Fruit fly (Drosophila melanogaster) whole organism, embryonic: ENCODE measurements around the gene CG32055.

ENCODE experiments used
- Asciz ChIP-seq: fragments of 200-800 bp; sonication (Bioruptor generic); optimal IDR thresholded peaks from 2 replicates; lab custom pipeline; 2017; ENCODE audit warnings: missing biosample characterization, mild to moderate bottlenecking, missing genetic modification characterization, missing genetic modification reagents
- CG10366 ChIP-seq: fragments of 200-800 bp; sonication (Bioruptor generic); IDR thresholded peaks from 2 replicates; pipeline ENCODE4 v1.3.6; 2022; ENCODE audit warnings: missing biosample characterization, missing genetic modification characterization
- CG11093 ChIP-seq: fragments of 200-800 bp; sonication (Bioruptor generic); IDR thresholded peaks from 3 replicates; pipeline ENCODE4 v1.3.6; 2022; ENCODE audit warnings: missing biosample characterization, missing genetic modification characterization
- CG13123 ChIP-seq: fragments of 200-800 bp; sonication (Bioruptor generic); optimal IDR thresholded peaks from 2 replicates; lab custom pipeline; 2016; ENCODE audit warnings: missing biosample characterization, missing genetic modification characterization
- CG15696 ChIP-seq: fragments of 200-800 bp; sonication (Bioruptor generic); optimal IDR thresholded peaks from 2 replicates; lab custom pipeline; 2019; ENCODE audit warnings: missing biosample characterization, mild to moderate bottlenecking, missing genetic modification characterization, moderate library complexity
- CG17385 ChIP-seq: fragments of 200-800 bp; sonication (Bioruptor generic); optimal IDR thresholded peaks from 3 replicates; lab custom pipeline; 2018; ENCODE audit warnings: missing biosample characterization, mild to moderate bottlenecking, missing genetic modification characterization
- CG2202 ChIP-seq: fragments of 200-800 bp; sonication (Bioruptor generic); optimal IDR thresholded peaks from 2 replicates; lab custom pipeline; 2018; ENCODE audit warnings: missing biosample characterization, mild to moderate bottlenecking, missing genetic modification characterization
- CG33557 ChIP-seq: fragments of 200-800 bp; sonication (Bioruptor generic); optimal IDR thresholded peaks from 2 replicates; lab custom pipeline; 2019; ENCODE audit warnings: missing biosample characterization, mild to moderate bottlenecking, missing genetic modification characterization, moderate library complexity
- CG4854 ChIP-seq: fragments of 200-800 bp; sonication (Bioruptor generic); optimal IDR thresholded peaks from 2 replicates; lab custom pipeline; 2016; ENCODE audit warnings: missing biosample characterization, missing genetic modification characterization, inconsistent platforms
- CG7372 ChIP-seq: fragments of 200-800 bp; sonication (Bioruptor generic); IDR thresholded peaks from 2 replicates; pipeline ENCODE4 v1.3.6; 2022; ENCODE audit warnings: missing biosample characterization, missing genetic modification characterization
- CG7556 ChIP-seq: fragments of 200-800 bp; sonication (Bioruptor generic); optimal IDR thresholded peaks from 2 replicates; lab custom pipeline; 2017; ENCODE audit warnings: missing biosample characterization, mild to moderate bottlenecking, missing genetic modification characterization
- CG7839 ChIP-seq: fragments of 200-800 bp; sonication (Bioruptor generic); optimal IDR thresholded peaks from 3 replicates; lab custom pipeline; 2018; ENCODE audit warnings: missing biosample characterization, mild to moderate bottlenecking, missing genetic modification characterization, moderate library complexity
- CG8290 ChIP-seq, 3 experiments: fragments of 200-800 bp; sonication (Bioruptor generic); optimal IDR thresholded peaks; 2 replicates each; lab custom pipeline; 2016 to 2019; ENCODE audit warnings: missing biosample characterization in 3 of 3, missing genetic modification characterization in 3 of 3, mild to moderate bottlenecking in 2 of 3, moderate library complexity in 1 of 3
- CG8765 ChIP-seq: fragments of 200-800 bp; sonication (Bioruptor generic); IDR thresholded peaks from 2 replicates; pipeline ENCODE4 v1.3.6; 2022; ENCODE audit warnings: missing biosample characterization, missing genetic modification characterization
- CG9932 ChIP-seq: fragments of 200-800 bp; sonication (Bioruptor generic); IDR thresholded peaks from 2 replicates; pipeline ENCODE4 v1.3.6; 2022; ENCODE audit warnings: missing biosample characterization, missing genetic modification characterization
- Dad ChIP-seq: fragments of 200-800 bp; sonication (Bioruptor generic); optimal IDR thresholded peaks from 3 replicates; lab custom pipeline; 2016; ENCODE audit warnings: missing biosample characterization, missing genetic modification characterization
- Dfd ChIP-seq, 2 experiments: fragments of >200 bp; optimal IDR thresholded peaks; 2 replicates each; lab custom pipeline; 2017; ENCODE audit warnings: missing biosample characterization in 2 of 2, missing genetic modification characterization in 2 of 2
- Drgx ChIP-seq: fragments of 200-800 bp; sonication (Bioruptor generic); IDR thresholded peaks from 2 replicates; pipeline ENCODE4 v1.3.6; 2022; ENCODE audit warnings: missing biosample characterization, missing genetic modification characterization
- H2.0 ChIP-seq: fragments of 200-800 bp; sonication (Bioruptor generic); IDR thresholded peaks from 2 replicates; pipeline ENCODE4 v1.3.6; 2022; ENCODE audit warnings: missing biosample characterization, missing genetic modification characterization
- HmgD ChIP-seq: fragments of 200-800 bp; sonication (Bioruptor generic); optimal IDR thresholded peaks from 3 replicates; lab custom pipeline; 2016; ENCODE audit warnings: missing biosample characterization, missing genetic modification characterization
- Kr ChIP-seq: fragments of 200-800 bp; sonication (Bioruptor generic); optimal IDR thresholded peaks from 2 replicates; lab custom pipeline; 2017; ENCODE audit warnings: missing biosample characterization, mild to moderate bottlenecking, missing genetic modification characterization
- Meics ChIP-seq: fragments of 200-800 bp; sonication (Bioruptor generic); optimal IDR thresholded peaks from 2 replicates; lab custom pipeline; 2017; ENCODE audit warnings: missing biosample characterization, mild to moderate bottlenecking, missing genetic modification characterization
- NC2β ChIP-seq: fragments of 200-800 bp; sonication (Bioruptor generic); optimal IDR thresholded peaks from 2 replicates; lab custom pipeline; 2016; ENCODE audit warnings: missing biosample characterization, missing genetic modification characterization
- Poxn ChIP-seq: fragments of 200-800 bp; sonication (Bioruptor generic); IDR thresholded peaks from 2 replicates; pipeline ENCODE4 v1.3.6; 2022; ENCODE audit warnings: missing biosample characterization, missing genetic modification characterization
- Side ChIP-seq: fragments of 200-800 bp; sonication (Bioruptor generic); optimal IDR thresholded peaks from 2 replicates; lab custom pipeline; 2016; ENCODE audit warnings: missing biosample characterization, missing genetic modification characterization
- Six4 ChIP-seq: fragments of 200-800 bp; sonication (Bioruptor generic); optimal IDR thresholded peaks from 2 replicates; lab custom pipeline; 2016; ENCODE audit warnings: missing biosample characterization, missing genetic modification characterization
- dan ChIP-seq: fragments of 200-800 bp; sonication (Bioruptor generic); IDR thresholded peaks from 2 replicates; pipeline ENCODE4 v1.3.6; 2022; ENCODE audit warnings: missing biosample characterization, missing genetic modification characterization
- dati ChIP-seq: fragments of 200-800 bp; sonication (Bioruptor generic); IDR thresholded peaks from 2 replicates; pipeline ENCODE4 v1.3.6; 2022; ENCODE audit warnings: missing biosample characterization, missing genetic modification characterization
- dpn ChIP-seq, 2 experiments: fragments of 200-800 bp; sonication (Bioruptor generic); optimal IDR thresholded peaks; 3 replicates each; lab custom pipeline; 2016; ENCODE audit warnings: missing biosample characterization in 2 of 2, missing genetic modification characterization in 2 of 2
- fd96Cb ChIP-seq: fragments of 200-800 bp; sonication (Bioruptor generic); optimal IDR thresholded peaks from 2 replicates; lab custom pipeline; 2018; ENCODE audit warnings: missing biosample characterization, mild to moderate bottlenecking, missing genetic modification characterization, moderate library complexity
- ftz-f1 ChIP-seq: fragments of 200-800 bp; sonication (Bioruptor generic); optimal IDR thresholded peaks from 2 replicates; lab custom pipeline; 2016; ENCODE audit warnings: missing biosample characterization, missing genetic modification characterization
- gem ChIP-seq: fragments of 200-800 bp; sonication (Bioruptor generic); optimal IDR thresholded peaks from 2 replicates; lab custom pipeline; 2019; ENCODE audit warnings: missing biosample characterization, mild to moderate bottlenecking, missing genetic modification characterization, moderate library complexity
- jing ChIP-seq: fragments of 200-800 bp; sonication (Bioruptor generic); optimal IDR thresholded peaks from 2 replicates; lab custom pipeline; 2018; ENCODE audit warnings: missing biosample characterization, mild to moderate bottlenecking, missing genetic modification characterization
- lab ChIP-seq: fragments of 200-800 bp; sonication (Bioruptor generic); optimal IDR thresholded peaks from 3 replicates; lab custom pipeline; 2017; ENCODE audit warnings: missing biosample characterization, missing genetic modification characterization, mild to moderate bottlenecking, moderate library complexity, missing genetic modification reagents
- lilli ChIP-seq: fragments of 200-800 bp; sonication (Bioruptor generic); optimal IDR thresholded peaks from 3 replicates; lab custom pipeline; 2016; ENCODE audit warnings: missing biosample characterization, missing genetic modification characterization
- odd ChIP-seq: fragments of 200-800 bp; sonication (Bioruptor generic); optimal IDR thresholded peaks from 2 replicates; lab custom pipeline; 2017; ENCODE audit warnings: missing biosample characterization, mild to moderate bottlenecking, missing genetic modification characterization
- rib ChIP-seq: fragments of 200-800 bp; sonication (Bioruptor generic); IDR thresholded peaks from 2 replicates; pipeline ENCODE4 v1.3.6; 2022; ENCODE audit warnings: missing biosample characterization, missing genetic modification characterization
- run ChIP-seq: fragments of 200-800 bp; sonication (Bioruptor generic); optimal IDR thresholded peaks from 3 replicates; lab custom pipeline; 2018; ENCODE audit warnings: missing biosample characterization, mild to moderate bottlenecking, missing genetic modification characterization
- slp2 ChIP-seq: fragments of 200-800 bp; sonication (Bioruptor generic); optimal IDR thresholded peaks from 2 replicates; lab custom pipeline; 2016; ENCODE audit warnings: missing biosample characterization, missing genetic modification characterization
- sqz ChIP-seq: fragments of 200-800 bp; sonication (Bioruptor generic); optimal IDR thresholded peaks from 3 replicates; lab custom pipeline; 2018; ENCODE audit warnings: missing biosample characterization, mild to moderate bottlenecking, missing genetic modification characterization
- tgo ChIP-seq: fragments of 200-800 bp; sonication (Bioruptor generic); IDR thresholded peaks from 3 replicates; pipeline ENCODE4 v1.3.6; 2022; ENCODE audit warnings: missing biosample characterization, missing genetic modification characterization
- tup ChIP-seq: fragments of 200-800 bp; sonication (Bioruptor generic); optimal IDR thresholded peaks from 2 replicates; lab custom pipeline; 2016; ENCODE audit warnings: missing biosample characterization, mild to moderate bottlenecking, missing genetic modification characterization, moderate library complexity
- usp ChIP-seq: fragments of >200 bp; optimal IDR thresholded peaks from 2 replicates; lab custom pipeline; 2017; ENCODE audit warnings: missing biosample characterization, missing genetic modification characterization
- wek ChIP-seq: fragments of 200-800 bp; sonication (Bioruptor generic); optimal IDR thresholded peaks from 3 replicates; lab custom pipeline; 2018; ENCODE audit warnings: missing biosample characterization, mild to moderate bottlenecking, missing genetic modification characterization, moderate library complexity

The CG32055 gene

dm6 chr3L:10206226-10206968 is 13.6 kb downstream of the CG32055 start (continued):
- TF ChIP-seq rib (no peak), lab (GFP tag; lab: Kevin White, UChicago) (peak; percentile 70), sqz (GFP tag; lab: Kevin White, UChicago) (peak; percentile 67), slp2 (GFP tag; lab: Kevin White, UChicago) (no peak), Dad (GFP tag; lab: Kevin White, UChicago) (no peak), Asciz (GFP tag; lab: Kevin White, UChicago) (peak; percentile 71), Poxn (GFP tag; lab: Robert Waterston, UW) (no peak), Six4 (GFP tag; lab: Kevin White, UChicago) (peak; percentile 45), CG11093 (no peak), run (tag; lab: Kevin White, UChicago) (no peak), ftz-f1 (GFP tag; lab: Kevin White, UChicago) (no peak), gem (tag; lab: Kevin White, UChicago) (peak; percentile 75), CG4854 (GFP tag; lab: Kevin White, UChicago) (no peak), Kr (no peak), CG9932 (GFP tag; lab: Robert Waterston, UW) (no peak), wek (GFP tag; lab: Kevin White, UChicago) (no peak), HmgD (GFP tag; lab: Kevin White, UChicago) (no peak), CG7372 (no peak), CG7839 (tag; lab: Kevin White, UChicago) (peak; percentile 64), jing (GFP tag; lab: Kevin White, UChicago) (no peak), CG2202 (tag; lab: Kevin White, UChicago) (no peak), NC2β (GFP tag; lab: Kevin White, UChicago) (no peak), H2.0 (GFP tag; lab: Robert Waterston, UW) (no peak), CG17385 (peak; percentile 40), Drgx (GFP tag; lab: Robert Waterston, UW) (no peak), dati (no peak), odd (GFP tag; lab: Kevin White, UChicago) (no peak), Dfd (GFP tag; optimal IDR thresholded peaks at IDR 0.05; lab: Kevin White, UChicago) (no peak), dan (no peak), CG7556 (GFP tag; lab: Kevin White, UChicago) (peak; percentile 68), fd96Cb (peak; percentile 72), CG33557 (GFP tag; lab: Kevin White, UChicago) (no peak), lilli (GFP tag; lab: Kevin White, UChicago) (no peak), CG13123 (GFP tag; lab: Kevin White, UChicago) (no peak), tgo (GFP tag; lab: Robert Waterston, UW) (peak; percentile 28; the same call in 2 of the 3 replicates), CG8290 (GFP tag; optimal IDR thresholded peaks at IDR 0.05; lab: Kevin White, UChicago) (no peak), CG8290 (tag; optimal IDR thresholded peaks at IDR 0.05; lab: Kevin White, UChicago) (no peak), tup (GFP tag; lab: Kevin White, UChicago) (no peak), Side (GFP tag; lab: Kevin White, UChicago) (no peak), Meics (peak; percentile 23), dpn (GFP tag; optimal IDR thresholded peaks at IDR 0.05; lab: Kevin White, UChicago) (peak; percentile 7 to 23), usp (no peak), CG8765 (GFP tag; lab: Robert Waterston, UW) (no peak), CG10366 (GFP tag; lab: Robert Waterston, UW) (peak; percentile 28; the same call in 1 of the 2 replicates), CG15696 (tag; lab: Kevin White, UChicago) (no peak)
